Worm (Caenorhabditis elegans) whole organism, L4 larva: ENCODE results near the gene taf-10.

Experiments
- ama-1 ChIP-seq: fragments of 150-350 bp; optimal IDR thresholded peaks from 2 replicates; lab custom pipeline; 2014; ENCODE audit warnings: inconsistent platforms, mixed read lengths
- dmd-9 ChIP-seq: fragments of 200-800 bp; sonication (Bioruptor generic); IDR thresholded peaks from 2 replicates; pipeline ENCODE4 v1.3.6; 2022; ENCODE audit warnings: missing genetic modification reagents, missing genetic modification characterization, missing compliant biosample characterization
- lin-13 ChIP-seq: fragments of 150-350 bp; optimal IDR thresholded peaks from 2 replicates; lab custom pipeline; 2014; ENCODE audit warnings: missing biosample characterization, missing genetic modification reagents, missing genetic modification characterization
- mdl-1 ChIP-seq, 2 experiments: fragments of 150-350 bp in 1 of 2; sonication (generic microtip) in 1 of 2; optimal IDR thresholded peaks; 2 replicates each; lab custom pipeline; 2014 to 2017; ENCODE audit warnings: missing biosample characterization in 2 of 2, missing genetic modification characterization in 2 of 2
- nhr-76 ChIP-seq: fragments of 150-350 bp; optimal IDR thresholded peaks from 2 replicates; lab custom pipeline; 2014; ENCODE audit warnings: missing biosample characterization, missing genetic modification characterization
- pha-4 ChIP-seq, 2 experiments: fragments of 150-350 bp in 1 of 2; fragments of 200-800 bp in 1 of 2; sonication (Bioruptor generic) in 1 of 2; IDR thresholded peaks in 1 of 2; optimal IDR thresholded peaks in 1 of 2; 2 replicates each; pipeline versions ENCODE4 v1.3.6 to Lab custom; 2014 to 2022; ENCODE audit warnings: missing genetic modification characterization in 2 of 2, missing genetic modification reagents in 2 of 2, missing biosample characterization in 1 of 2, missing compliant biosample characterization in 1 of 2
- php-3 ChIP-seq: fragments of 200-800 bp; sonication (Bioruptor generic); IDR thresholded peaks from 2 replicates; pipeline ENCODE4 v1.3.6; 2022; ENCODE audit warnings: missing genetic modification reagents, missing genetic modification characterization, missing compliant biosample characterization
- snpc-1.2 ChIP-seq: fragments of 200-800 bp; sonication (Bioruptor generic); IDR thresholded peaks from 2 replicates; pipeline ENCODE4 v1.3.6; 2022; ENCODE audit warnings: missing genetic modification reagents, missing genetic modification characterization, missing compliant biosample characterization
- unc-39 ChIP-seq: sonication (generic microtip); optimal IDR thresholded peaks from 2 replicates; lab custom pipeline; 2017; ENCODE audit warnings: missing biosample characterization, missing genetic modification characterization

ce11 chrV:4687944-4688505 is 1.1 kb downstream of the taf-10 start, which contains the start of gene K03B4.2:
- peak; percentile 5 for TF ChIP-seq ama-1 (lab: Kevin White, UChicago)
- no peak for TF ChIP-seq php-3 (GFP tag; lab: Robert Waterston, UW)
- TF ChIP-seq unc-39: no peak
- no peak for TF ChIP-seq lin-13 (GFP tag; lab: Kevin White, UChicago)
- no peak for TF ChIP-seq dmd-9 (GFP tag; lab: Robert Waterston, UW)
- no peak for TF ChIP-seq snpc-1.2 (GFP tag; lab: Robert Waterston, UW)
- no peak for TF ChIP-seq pha-4 (GFP tag; IDR thresholded peaks at IDR 0.05; lab: Robert Waterston, UW)
- no peak for TF ChIP-seq pha-4 (tag; optimal IDR thresholded peaks at IDR 0.05; lab: Kevin White, UChicago)
- no peak for TF ChIP-seq nhr-76 (tag; lab: Kevin White, UChicago)
- no peak for TF ChIP-seq mdl-1 (tag; optimal IDR thresholded peaks at IDR 0.05; lab: Kevin White, UChicago)
